Worm (Caenorhabditis elegans): ENCODE measurements around the gene oac-41.

Gene oac-41

DNA sequence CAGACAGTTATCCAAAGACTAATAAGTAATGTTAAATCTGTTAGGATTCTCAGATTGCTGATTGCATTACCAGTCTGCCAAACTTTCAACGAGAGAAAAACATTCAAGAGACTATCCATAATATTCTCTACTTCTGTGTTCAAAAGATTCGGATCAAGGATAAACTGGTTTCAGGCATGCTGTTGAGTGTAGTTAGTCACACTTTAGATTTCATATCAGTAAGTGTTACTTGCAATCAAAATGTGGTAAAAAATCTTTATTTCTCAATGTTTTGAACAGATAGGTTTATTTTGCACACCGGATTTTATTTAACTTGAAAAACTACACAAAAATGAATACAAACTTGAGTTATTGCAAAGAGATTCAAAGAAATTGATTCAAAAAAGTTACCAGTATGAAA is at the start of gene oac-41:
Gene oac-41 (minus strand): TSS at position 101 of the 400 bp plus-strand sequence.
- TF ChIP-seq nhr-23 (tag; optimal IDR thresholded peaks at IDR 0.05) (no peak), mbf-1 (tag; optimal IDR thresholded peaks at IDR 0.05) (no peak), ceh-82 (tag; optimal IDR thresholded peaks at IDR 0.05) (no peak), ceh-16 (tag; optimal IDR thresholded peaks at IDR 0.05) (no peak), ztf-4 (tag; optimal IDR thresholded peaks at IDR 0.05) (no peak), sma-3 (GFP tag; optimal IDR thresholded peaks at IDR 0.05) (no peak), peb-1 (tag; optimal IDR thresholded peaks at IDR 0.05) (no peak), F13H6.1 (tag; optimal IDR thresholded peaks at IDR 0.05) (no peak), fos-1 (tag; optimal IDR thresholded peaks at IDR 0.05) (no peak), blmp-1 (tag; optimal IDR thresholded peaks at IDR 0.05; ENCODE audit: insufficient read depth) (no peak), nhr-10 (tag; optimal IDR thresholded peaks at IDR 0.05) (no peak), mdl-1 (tag; optimal IDR thresholded peaks at IDR 0.05) (no peak), unc-39 (tag; optimal IDR thresholded peaks at IDR 0.05) (no peak), ZK546.5 (tag; optimal IDR thresholded peaks at IDR 0.05) (no peak), nhr-25 (tag; optimal IDR thresholded peaks at IDR 0.05) (no peak), nhr-77 (tag; optimal IDR thresholded peaks at IDR 0.05) (no peak), nhr-6 (tag; optimal IDR thresholded peaks at IDR 0.05) (no peak), lin-39 (tag; optimal IDR thresholded peaks at IDR 0.05) (no peak), nhr-129 (tag; optimal IDR thresholded peaks at IDR 0.05) (no peak), lin-11 (tag; optimal IDR thresholded peaks at IDR 0.05) (no peak)

DNA sequence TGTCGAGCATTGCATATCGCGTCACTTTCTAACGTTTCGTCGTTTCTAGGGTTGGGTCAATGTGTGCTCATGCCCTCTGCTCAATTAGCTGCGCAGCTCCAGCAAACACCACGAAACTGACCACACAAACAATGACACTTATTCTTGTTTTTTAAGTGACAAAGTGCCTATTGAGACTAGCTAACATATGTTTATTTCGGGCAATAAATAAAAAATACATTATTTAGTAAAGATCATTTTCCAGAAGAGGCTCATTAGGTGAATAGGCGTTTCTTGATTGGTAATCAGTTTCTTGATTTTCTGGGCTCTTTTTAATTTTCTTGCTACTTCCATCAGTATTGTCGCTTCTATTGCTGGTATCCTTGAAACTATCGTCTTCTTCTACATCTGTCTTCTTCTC is 47.7 kb upstream of the oac-41 start, which contains the start of gene T27E4.5:
Gene T27E4.5 (minus strand): TSS at position 101 of the 400 bp plus-strand sequence.
- TF ChIP-seq nhr-11 (tag; optimal IDR thresholded peaks at IDR 0.05) (no peak), nhr-77 (tag; optimal IDR thresholded peaks at IDR 0.05) (no peak), Y55F3AM.14 (GFP tag; optimal IDR thresholded peaks at IDR 0.05) (no peak), C34F6.9 (tag; optimal IDR thresholded peaks at IDR 0.05) (no peak), blmp-1 (tag; optimal IDR thresholded peaks at IDR 0.05; ENCODE audit: insufficient read depth) (no peak), snpc-4 (tag; optimal IDR thresholded peaks at IDR 0.05) (no peak), ceh-82 (tag; optimal IDR thresholded peaks at IDR 0.05) (no peak), mab-5 (tag; optimal IDR thresholded peaks at IDR 0.05) (no peak), egl-27 (tag; optimal IDR thresholded peaks at IDR 0.05) (no peak), R02D3.7 (tag; optimal IDR thresholded peaks at IDR 0.05) (no peak)

ce11 chrV:9067678-9068077 is 45.7 kb upstream of the oac-41 start, which contains the start of gene fip-2:
fip-2 (plus strand) TSS chrV:9067978.
- TF ChIP-seq nhr-25 (tag; optimal IDR thresholded peaks at IDR 0.05) (no peak), egl-27 (tag; optimal IDR thresholded peaks at IDR 0.05) (no peak), nhr-12 (tag; optimal IDR thresholded peaks at IDR 0.05) (no peak), mdl-1 (tag; optimal IDR thresholded peaks at IDR 0.05) (no peak), nhr-21 (tag; optimal IDR thresholded peaks at IDR 0.05) (no peak), gmeb-1 (tag; optimal IDR thresholded peaks at IDR 0.05) (no peak), ztf-1 (GFP tag; conservative IDR thresholded peaks at IDR 0.05) (no peak), ceh-16 (tag; optimal IDR thresholded peaks at IDR 0.05) (no peak)

DNA sequence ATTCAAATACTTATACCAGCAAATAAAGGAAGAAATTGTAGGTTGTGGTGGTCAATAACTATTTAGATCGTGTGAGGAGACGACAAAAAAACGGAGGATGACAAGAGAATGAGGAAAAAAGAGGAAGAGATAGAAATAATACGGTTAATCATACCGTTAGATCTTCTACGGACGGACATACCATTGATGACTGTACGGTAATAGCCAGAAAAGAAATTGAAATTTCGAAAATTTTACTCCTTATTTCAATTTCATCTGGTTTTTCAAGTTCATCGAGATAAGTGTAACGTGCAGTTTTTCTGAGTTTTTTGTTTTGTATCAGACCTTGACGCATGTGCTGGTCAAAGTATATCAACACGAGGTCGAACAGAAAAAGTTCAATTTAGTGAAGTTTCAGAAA is 43.9 kb upstream of the oac-41 start:
- TF ChIP-seq lin-11 (tag; optimal IDR thresholded peaks at IDR 0.05) (no peak), sma-9 (GFP tag; optimal IDR thresholded peaks at IDR 0.05) (peak; percentile 25), sma-9 (tag; optimal IDR thresholded peaks at IDR 0.05) (no peak), nhr-25 (tag; optimal IDR thresholded peaks at IDR 0.05) (peak; percentile 35), ceh-16 (tag; optimal IDR thresholded peaks at IDR 0.05) (peak; percentile 30), blmp-1 (tag; optimal IDR thresholded peaks at IDR 0.05; ENCODE audit: insufficient read depth) (peak; percentile 61)

ce11 chrV:9065001-9065400 is 43.0 kb upstream of the oac-41 start:
- TF ChIP-seq sma-3 (GFP tag; optimal IDR thresholded peaks at IDR 0.05) (no peak), skn-1 (tag; optimal IDR thresholded peaks at IDR 0.05) (no peak), lin-39 (tag; optimal IDR thresholded peaks at IDR 0.05) (no peak), lin-11 (tag; optimal IDR thresholded peaks at IDR 0.05) (no peak), nhr-21 (tag; optimal IDR thresholded peaks at IDR 0.05) (no peak), nhr-77 (tag; optimal IDR thresholded peaks at IDR 0.05) (no peak), fos-1 (tag; optimal IDR thresholded peaks at IDR 0.05) (no peak), nhr-12 (tag; optimal IDR thresholded peaks at IDR 0.05) (no peak), ztf-11 (tag; optimal IDR thresholded peaks at IDR 0.05) (no peak), blmp-1 (tag; optimal IDR thresholded peaks at IDR 0.05; ENCODE audit: insufficient read depth) (no peak), crh-2 (tag; optimal IDR thresholded peaks at IDR 0.05) (no peak), ztf-4 (tag; optimal IDR thresholded peaks at IDR 0.05) (no peak), unc-55 (GFP tag; optimal IDR thresholded peaks at IDR 0.05) (no peak), F13H6.1 (tag; optimal IDR thresholded peaks at IDR 0.05) (no peak), ZK546.5 (tag; optimal IDR thresholded peaks at IDR 0.05) (no peak), dmd-4 (tag; optimal IDR thresholded peaks at IDR 0.05) (no peak), egl-27 (tag; optimal IDR thresholded peaks at IDR 0.05) (no peak), nhr-129 (tag; optimal IDR thresholded peaks at IDR 0.05) (no peak), mab-5 (tag; optimal IDR thresholded peaks at IDR 0.05) (no peak)
